Fruit fly (Drosophila melanogaster) whole organism, embryonic: ENCODE data around the gene Hmr.

Experiments used
- Adf1 ChIP-seq: fragments of 200-800 bp; sonication (Bioruptor generic); IDR thresholded peaks from 2 replicates; pipeline ENCODE4 v1.3.6; 2022; ENCODE audit warnings: missing biosample characterization, missing genetic modification characterization
- B-H2 ChIP-seq: fragments of 200-800 bp; sonication (Bioruptor generic); optimal IDR thresholded peaks from 2 replicates; lab custom pipeline; 2018; ENCODE audit warnings: missing biosample characterization, mild to moderate bottlenecking, missing genetic modification characterization
- BEAF-32 ChIP-seq: fragments of 200-800 bp; sonication (Bioruptor generic); optimal IDR thresholded peaks from 3 replicates; lab custom pipeline; 2017; ENCODE audit warnings: missing biosample characterization, missing genetic modification characterization, mild to moderate bottlenecking, moderate library complexity, missing genetic modification reagents
- BtbVII ChIP-seq: fragments of 200-800 bp; sonication (Bioruptor generic); optimal IDR thresholded peaks from 3 replicates; lab custom pipeline; 2017; ENCODE audit warnings: missing biosample characterization, mild to moderate bottlenecking, missing genetic modification characterization
- CG10274 ChIP-seq: fragments of 200-800 bp; sonication (Bioruptor generic); optimal IDR thresholded peaks from 3 replicates; lab custom pipeline; 2017; ENCODE audit warnings: missing biosample characterization, mild to moderate bottlenecking, missing genetic modification characterization
- CG10366 ChIP-seq: fragments of 200-800 bp; sonication (Bioruptor generic); IDR thresholded peaks from 2 replicates; pipeline ENCODE4 v1.3.6; 2022; ENCODE audit warnings: missing biosample characterization, missing genetic modification characterization
- CG11085 ChIP-seq: fragments of 200-800 bp; sonication (Bioruptor generic); IDR thresholded peaks from 2 replicates; pipeline ENCODE4 v1.3.6; 2022; ENCODE audit warnings: missing biosample characterization, missing genetic modification characterization
- CG11560 ChIP-seq: fragments of 200-800 bp; sonication (Bioruptor generic); IDR thresholded peaks from 3 replicates; pipeline ENCODE4 v1.3.6; 2022; ENCODE audit warnings: missing biosample characterization, missing genetic modification characterization
- CG12391 ChIP-seq: fragments of 200-800 bp; sonication (Bioruptor generic); optimal IDR thresholded peaks from 3 replicates; lab custom pipeline; 2018; ENCODE audit warnings: missing biosample characterization, mild to moderate bottlenecking, missing genetic modification characterization, moderate library complexity
- CG12659 ChIP-seq: fragments of 200-800 bp; sonication (Bioruptor generic); optimal IDR thresholded peaks from 3 replicates; lab custom pipeline; 2017; ENCODE audit warnings: mild to moderate bottlenecking, missing biosample characterization, missing genetic modification reagents, missing genetic modification characterization
- CG12942 ChIP-seq: fragments of 200-800 bp; sonication (Bioruptor generic); optimal IDR thresholded peaks from 3 replicates; lab custom pipeline; 2016; ENCODE audit warnings: missing biosample characterization, missing genetic modification characterization
- CG15601 ChIP-seq: fragments of 200-800 bp; sonication (Bioruptor generic); optimal IDR thresholded peaks from 3 replicates; lab custom pipeline; 2019; ENCODE audit warnings: missing biosample characterization, mild to moderate bottlenecking, missing genetic modification characterization, moderate library complexity
- CG15696 ChIP-seq: fragments of 200-800 bp; sonication (Bioruptor generic); optimal IDR thresholded peaks from 2 replicates; lab custom pipeline; 2019; ENCODE audit warnings: missing biosample characterization, mild to moderate bottlenecking, missing genetic modification characterization, moderate library complexity
- CG1602 ChIP-seq: fragments of 200-800 bp; sonication (Bioruptor generic); optimal IDR thresholded peaks from 3 replicates; lab custom pipeline; 2016; ENCODE audit warnings: missing biosample characterization, missing genetic modification characterization
- CG16815 ChIP-seq: fragments of 200-800 bp; sonication (Bioruptor generic); optimal IDR thresholded peaks from 3 replicates; lab custom pipeline; 2017; ENCODE audit warnings: missing biosample characterization, mild to moderate bottlenecking, missing genetic modification characterization
- CG17328 ChIP-seq: fragments of 200-800 bp; sonication (Bioruptor generic); IDR thresholded peaks from 2 replicates; pipeline ENCODE4 v1.3.6; 2022; ENCODE audit warnings: missing biosample characterization, missing genetic modification characterization
- CG17359 ChIP-seq: fragments of 200-800 bp; sonication (Bioruptor generic); optimal IDR thresholded peaks from 3 replicates; lab custom pipeline; 2018; ENCODE audit warnings: missing biosample characterization, mild to moderate bottlenecking, missing genetic modification characterization, moderate library complexity
- CG17385 ChIP-seq: fragments of 200-800 bp; sonication (Bioruptor generic); optimal IDR thresholded peaks from 3 replicates; lab custom pipeline; 2018; ENCODE audit warnings: missing biosample characterization, mild to moderate bottlenecking, missing genetic modification characterization
- CG2116 ChIP-seq: fragments of 200-800 bp; sonication (Bioruptor generic); optimal IDR thresholded peaks from 3 replicates; lab custom pipeline; 2018; ENCODE audit warnings: missing biosample characterization, mild to moderate bottlenecking, missing genetic modification characterization
- CG3065 ChIP-seq: fragments of 200-800 bp; sonication (Bioruptor generic); optimal IDR thresholded peaks from 2 replicates; lab custom pipeline; 2016; ENCODE audit warnings: missing biosample characterization, missing genetic modification characterization
- CG43689 ChIP-seq: fragments of 200-800 bp; sonication (Bioruptor generic); IDR thresholded peaks from 2 replicates; pipeline ENCODE4 v1.3.6; 2022; ENCODE audit warnings: missing biosample characterization, missing genetic modification characterization
- CG5245 ChIP-seq: fragments of 200-800 bp; sonication (Bioruptor generic); optimal IDR thresholded peaks from 3 replicates; lab custom pipeline; 2016; ENCODE audit warnings: missing biosample characterization, missing genetic modification characterization
- CG8359 ChIP-seq: fragments of 200-800 bp; sonication (Bioruptor generic); optimal IDR thresholded peaks from 2 replicates; lab custom pipeline; 2017; ENCODE audit warnings: missing biosample characterization, mild to moderate bottlenecking, missing genetic modification characterization, borderline replicate concordance
- CG8478 ChIP-seq: fragments of >200 bp; optimal IDR thresholded peaks from 2 replicates; lab custom pipeline; 2018
- CTCF ChIP-seq: fragments of 200-800 bp; sonication (Bioruptor generic); optimal IDR thresholded peaks from 2 replicates; lab custom pipeline; 2017; ENCODE audit warnings: missing biosample characterization, mild to moderate bottlenecking, missing genetic modification characterization, moderate library complexity
- CoRest ChIP-seq: fragments of 200-800 bp; sonication (Bioruptor generic); optimal IDR thresholded peaks from 3 replicates; lab custom pipeline; 2018; ENCODE audit warnings: missing biosample characterization, mild to moderate bottlenecking, missing genetic modification characterization, moderate library complexity
- Dbx ChIP-seq: fragments of 200-800 bp; sonication (Bioruptor generic); IDR thresholded peaks from 3 replicates; pipeline ENCODE4 v1.3.6; 2022; ENCODE audit warnings: missing biosample characterization, missing genetic modification characterization
- Dll ChIP-seq: fragments of 200-800 bp; sonication (Bioruptor generic); IDR thresholded peaks from 4 replicates; pipeline ENCODE4 v1.3.6; 2022; ENCODE audit warnings: missing biosample characterization, missing genetic modification characterization; ENCODE audit not compliant: partially characterized antibody
- Eip74EF ChIP-seq, 2 experiments: fragments of 200-800 bp in 1 of 2; fragments of >200 bp in 1 of 2; sonication (Bioruptor generic) in 1 of 2; optimal IDR thresholded peaks; 2 replicates each; lab custom pipeline; 2017 to 2019; ENCODE audit warnings: missing biosample characterization in 2 of 2, missing genetic modification characterization in 2 of 2, mild to moderate bottlenecking in 1 of 2, moderate library complexity in 1 of 2
- Fer3 ChIP-seq: fragments of 200-800 bp; sonication (Bioruptor generic); optimal IDR thresholded peaks from 2 replicates; lab custom pipeline; 2018; ENCODE audit warnings: missing biosample characterization, mild to moderate bottlenecking, missing genetic modification characterization, moderate library complexity
- HmgZ ChIP-seq: fragments of 200-800 bp; sonication (Bioruptor generic); optimal IDR thresholded peaks from 2 replicates; lab custom pipeline; 2018; ENCODE audit warnings: missing biosample characterization, mild to moderate bottlenecking, missing genetic modification characterization
- Hr39 ChIP-seq: fragments of >200 bp; optimal IDR thresholded peaks from 2 replicates; lab custom pipeline; 2017
- Lim3 ChIP-seq: fragments of 200-800 bp; sonication (Bioruptor generic); IDR thresholded peaks from 2 replicates; pipeline ENCODE4 v1.3.6; 2022; ENCODE audit warnings: missing biosample characterization, missing genetic modification characterization
- Max ChIP-seq: fragments of 200-800 bp; sonication (Bioruptor generic); optimal IDR thresholded peaks from 2 replicates; lab custom pipeline; 2016; ENCODE audit warnings: missing biosample characterization, mild to moderate bottlenecking, missing genetic modification characterization
- PHDP ChIP-seq: fragments of 200-800 bp; sonication (Bioruptor generic); optimal IDR thresholded peaks from 3 replicates; lab custom pipeline; 2018; ENCODE audit warnings: missing biosample characterization, mild to moderate bottlenecking, missing genetic modification characterization, moderate library complexity
- ap ChIP-seq: fragments of 200-800 bp; sonication (Bioruptor generic); IDR thresholded peaks from 2 replicates; pipeline ENCODE4 v1.3.6; 2022; ENCODE audit warnings: missing biosample characterization, missing genetic modification characterization
- bigmax ChIP-seq: fragments of 200-800 bp; sonication (Bioruptor generic); optimal IDR thresholded peaks from 2 replicates; lab custom pipeline; 2018; ENCODE audit warnings: missing biosample characterization, mild to moderate bottlenecking, missing genetic modification characterization
- cato ChIP-seq: fragments of 200-800 bp; sonication (Bioruptor generic); optimal IDR thresholded peaks from 2 replicates; lab custom pipeline; 2016; ENCODE audit warnings: missing biosample characterization, missing genetic modification characterization, borderline replicate concordance
- caup ChIP-seq: fragments of 200-800 bp; sonication (Bioruptor generic); optimal IDR thresholded peaks from 3 replicates; lab custom pipeline; 2017; ENCODE audit warnings: missing biosample characterization, mild to moderate bottlenecking, missing genetic modification characterization, moderate library complexity; ENCODE audit not compliant: severe bottlenecking
- disco-r ChIP-seq: fragments of 200-800 bp; sonication (Bioruptor generic); optimal IDR thresholded peaks from 2 replicates; lab custom pipeline; 2016; ENCODE audit warnings: missing biosample characterization, missing genetic modification characterization
- en ChIP-seq: fragments of 200-800 bp; sonication (Bioruptor generic); optimal IDR thresholded peaks from 2 replicates; lab custom pipeline; 2016; ENCODE audit warnings: missing biosample characterization, missing genetic modification characterization
- ftz-f1 ChIP-seq: fragments of 200-800 bp; sonication (Bioruptor generic); optimal IDR thresholded peaks from 2 replicates; lab custom pipeline; 2016; ENCODE audit warnings: missing biosample characterization, missing genetic modification characterization
- grau ChIP-seq: fragments of 200-800 bp; optimal IDR thresholded peaks from 3 replicates; lab custom pipeline; 2019; ENCODE audit warnings: missing biosample characterization, mild to moderate bottlenecking, missing genetic modification characterization, moderate library complexity
- her ChIP-seq: fragments of 200-800 bp; sonication (Bioruptor generic); optimal IDR thresholded peaks from 2 replicates; lab custom pipeline; 2016; ENCODE audit warnings: missing biosample characterization, missing genetic modification characterization
- mirr ChIP-seq: fragments of 200-800 bp; sonication (Bioruptor generic); optimal IDR thresholded peaks from 3 replicates; lab custom pipeline; 2018; ENCODE audit warnings: missing biosample characterization, mild to moderate bottlenecking, missing genetic modification characterization
- phol ChIP-seq: fragments of 200-800 bp; sonication (Bioruptor generic); optimal IDR thresholded peaks from 3 replicates; lab custom pipeline; 2018; ENCODE audit warnings: missing biosample characterization, mild to moderate bottlenecking, missing genetic modification characterization, moderate library complexity
- schlank ChIP-seq: fragments of 200-800 bp; sonication (Bioruptor generic); optimal IDR thresholded peaks from 2 replicates; lab custom pipeline; 2018; ENCODE audit warnings: missing biosample characterization, mild to moderate bottlenecking, missing genetic modification characterization
- tin ChIP-seq: fragments of 200-800 bp; sonication (Bioruptor generic); optimal IDR thresholded peaks from 3 replicates; lab custom pipeline; 2016; ENCODE audit warnings: missing biosample characterization, missing genetic modification characterization
- usp ChIP-seq: fragments of >200 bp; optimal IDR thresholded peaks from 2 replicates; lab custom pipeline; 2017; ENCODE audit warnings: missing biosample characterization, missing genetic modification characterization

Hmr gene

DNA sequence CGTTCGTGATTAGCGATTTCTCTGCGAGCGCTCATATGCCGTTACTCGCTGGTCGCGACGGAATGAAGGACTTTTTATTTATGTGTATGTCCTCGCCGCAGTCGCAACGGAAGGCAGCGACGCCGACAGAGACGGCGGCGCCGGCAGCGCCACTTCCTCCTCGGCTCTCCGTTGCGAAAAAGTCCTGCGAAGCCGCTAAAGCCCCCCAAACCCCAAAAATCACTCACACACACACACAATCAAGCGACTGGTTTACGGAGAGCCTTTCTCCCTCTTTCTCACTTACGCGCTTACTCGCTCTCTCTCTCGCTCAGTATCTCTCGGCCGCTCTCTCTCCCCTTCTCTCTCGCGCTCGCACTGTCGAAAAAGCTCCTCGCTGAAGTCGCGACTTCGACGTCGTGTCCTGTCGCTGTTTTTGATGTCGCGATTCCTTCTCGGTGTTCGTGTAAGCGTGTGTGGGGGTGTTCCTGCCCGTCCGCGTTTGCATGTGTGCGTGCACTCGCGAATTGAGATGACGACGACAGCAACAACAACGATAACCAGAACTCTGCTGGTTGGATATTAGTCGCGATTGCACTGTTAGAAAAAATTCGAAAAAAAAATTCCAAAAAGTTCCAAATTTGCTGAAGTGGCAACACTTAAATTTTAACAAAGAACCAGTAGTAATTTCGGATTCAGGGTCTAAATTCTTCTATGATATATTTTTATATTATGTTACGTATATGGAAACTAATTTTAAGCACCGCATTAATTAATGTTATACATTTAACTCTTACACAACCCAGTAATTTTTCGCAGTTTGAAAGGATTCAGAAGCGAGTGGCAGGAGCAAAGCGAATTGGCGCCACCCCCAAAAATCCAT lies 24.7 kb upstream of the Hmr start, which contains the start of gene CG43347 (continued):
- TF ChIP-seq CG3065 (no peak), CG17359 (tag; lab: Kevin White, UChicago) (peak; percentile 72), CoRest (peak; percentile 81), caup (GFP tag; lab: Kevin White, UChicago) (peak; percentile 79), PHDP (peak; percentile 75), CG8359 (no peak), CG15601 (tag; lab: Kevin White, UChicago) (peak; percentile 61), CTCF (GFP tag; lab: Kevin White, UChicago) (peak; percentile 4), CG17385 (GFP tag; lab: Kevin White, UChicago) (peak; percentile 63), ftz-f1 (GFP tag; lab: Kevin White, UChicago) (no peak), CG10274 (peak; percentile 24), BEAF-32 (GFP tag; lab: Kevin White, UChicago) (no peak), CG12942 (GFP tag; lab: Kevin White, UChicago) (peak; percentile 13), CG12659 (GFP tag; lab: Kevin White, UChicago) (peak; percentile 66), tin (GFP tag; lab: Kevin White, UChicago) (peak; percentile 58), CG8478 (no peak), ap (GFP tag; lab: Robert Waterston, UW) (0 out of 2 replicates have a peak, but pooled peaks have one; percentile 38), CG10366 (GFP tag; lab: Robert Waterston, UW) (peak; percentile 45), mirr (GFP tag; lab: Kevin White, UChicago) (no peak), CG15696 (tag; lab: Kevin White, UChicago) (peak; percentile 11), cato (no peak), en (GFP tag; lab: Kevin White, UChicago) (no peak), grau (peak; percentile 80), CG2116 (no peak), Lim3 (no peak), CG11085 (GFP tag; lab: Robert Waterston, UW) (peak; percentile 31; the same call in 1 of the 2 replicates), her (GFP tag; lab: Kevin White, UChicago) (no peak), HmgZ (tag; lab: Kevin White, UChicago) (peak; percentile 34), CG16815 (GFP tag; lab: Kevin White, UChicago) (peak; percentile 34), schlank (tag; lab: Kevin White, UChicago) (peak; percentile 35), Dll (GFP tag; lab: Robert Waterston, UW) (no peak), B-H2 (GFP tag; lab: Kevin White, UChicago) (peak; percentile 62), CG5245 (GFP tag; lab: Kevin White, UChicago) (no peak), Eip74EF (GFP tag; optimal IDR thresholded peaks at IDR 0.05; lab: Kevin White, UChicago) (peak in 1 of 2 experiments; percentile 51), usp (no peak), Fer3 (peak; percentile 76), CG17328 (peak; percentile 48), disco-r (GFP tag; lab: Kevin White, UChicago) (no peak), BtbVII (peak; percentile 78), CG1602 (GFP tag; lab: Kevin White, UChicago) (peak; percentile 37), CG43689 (GFP tag; lab: Robert Waterston, UW) (0 out of 2 replicates have a peak, but pooled peaks have one; percentile 28), CG12391 (tag; lab: Kevin White, UChicago) (peak; percentile 73), Hr39 (lab: Kevin White, UChicago) (no peak), Adf1 (GFP tag; lab: Robert Waterston, UW) (peak; percentile 92), bigmax (GFP tag; lab: Kevin White, UChicago) (no peak), CG11560 (tag; lab: Robert Waterston, UW) (peak; percentile 39; the same call in 1 of the 3 replicates), Dbx (GFP tag; lab: Robert Waterston, UW) (peak; percentile 59; the same call in 2 of the 3 replicates), Max (GFP tag; lab: Kevin White, UChicago) (peak; percentile 36), phol (tag; lab: Kevin White, UChicago) (peak; percentile 70)
